Worm (Caenorhabditis elegans) whole organism, young adult: ENCODE results near the gene cnc-1.

Source experiments
- F37B4.10 ChIP-seq: fragments of 200-800 bp; sonication (Bioruptor generic); IDR thresholded peaks from 2 replicates; pipeline ENCODE4 v1.3.6; 2022; ENCODE audit warnings: missing genetic modification characterization, missing compliant biosample characterization
- F55B11.4 ChIP-seq: sonication (generic microtip); optimal IDR thresholded peaks from 2 replicates; lab custom pipeline; 2016; ENCODE audit warnings: missing compliant biosample characterization, missing genetic modification characterization, borderline replicate concordance; ENCODE audit not compliant: insufficient read depth
- attf-6 ChIP-seq: fragments of 200-800 bp; sonication (Bioruptor generic); IDR thresholded peaks from 2 replicates; pipeline ENCODE4 v1.3.6; 2022; ENCODE audit warnings: missing genetic modification reagents, missing genetic modification characterization, missing compliant biosample characterization
- bed-2 ChIP-seq: fragments of 200-800 bp; sonication (Bioruptor generic); IDR thresholded peaks from 2 replicates; pipeline ENCODE4 v1.3.6; 2022; ENCODE audit warnings: missing genetic modification reagents, missing genetic modification characterization, missing compliant biosample characterization
- ceh-27 ChIP-seq: fragments of 200-800 bp; sonication (Bioruptor generic); optimal IDR thresholded peaks from 2 replicates; lab custom pipeline; 2018; ENCODE audit warnings: mild to moderate bottlenecking, missing genetic modification characterization, moderate library complexity, missing compliant biosample characterization
- ceh-40 ChIP-seq: fragments of 200-800 bp; sonication (Bioruptor generic); IDR thresholded peaks from 2 replicates; pipeline ENCODE4 v1.3.6; 2022; ENCODE audit warnings: missing genetic modification characterization, missing compliant biosample characterization
- ceh-58 ChIP-seq: fragments of 200-800 bp; sonication (Bioruptor generic); IDR thresholded peaks from 2 replicates; pipeline ENCODE4 v1.3.6; 2022; ENCODE audit warnings: missing genetic modification characterization, missing compliant biosample characterization
- hmg-20 ChIP-seq: fragments of 200-800 bp; sonication (Bioruptor generic); IDR thresholded peaks from 2 replicates; pipeline ENCODE4 v1.3.6; 2022; ENCODE audit warnings: missing genetic modification reagents, missing genetic modification characterization, missing compliant biosample characterization
- let-526 ChIP-seq: fragments of 200-800 bp; sonication (Bioruptor generic); IDR thresholded peaks from 2 replicates; pipeline ENCODE4 v1.3.6; 2022; ENCODE audit warnings: missing genetic modification reagents, missing genetic modification characterization, missing compliant biosample characterization
- mes-4 ChIP-seq: sonication (generic microtip); optimal IDR thresholded peaks from 2 replicates; lab custom pipeline; 2016; ENCODE audit warnings: missing genotype, missing genetic modification characterization, missing compliant biosample characterization
- rcor-1 ChIP-seq: fragments of 200-800 bp; sonication (Bioruptor generic); IDR thresholded peaks from 2 replicates; pipeline ENCODE4 v1.3.6; 2022; ENCODE audit warnings: missing genetic modification reagents, missing genetic modification characterization, missing compliant biosample characterization
- repo-1 ChIP-seq: sonication (generic microtip); optimal IDR thresholded peaks from 2 replicates; lab custom pipeline; 2017; ENCODE audit warnings: mild to moderate bottlenecking, missing genetic modification characterization, missing compliant biosample characterization
- ztf-28 ChIP-seq: fragments of 200-800 bp; sonication (Bioruptor generic); IDR thresholded peaks from 2 replicates; pipeline ENCODE4 v1.3.6; 2022; ENCODE audit warnings: missing genetic modification reagents, missing genetic modification characterization, missing compliant biosample characterization

DNA sequence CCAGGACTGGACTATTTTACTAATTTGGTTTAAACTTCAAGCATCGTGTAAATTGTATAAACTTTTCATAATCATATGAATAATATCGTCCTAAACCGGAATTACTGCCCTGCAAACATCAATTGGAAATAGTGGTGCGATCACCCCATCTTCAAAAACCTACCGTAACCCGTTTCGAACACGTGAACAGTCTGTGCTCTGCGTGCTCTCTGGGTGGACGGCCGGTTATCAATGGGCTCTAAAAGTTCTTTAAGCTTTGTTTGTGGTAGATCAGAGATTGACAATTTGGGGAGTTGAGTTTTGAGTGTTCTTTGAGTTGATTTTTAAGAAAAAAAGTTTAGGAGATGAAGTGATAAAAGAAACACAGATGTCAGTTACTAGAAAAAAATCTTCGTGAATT is 12.5 kb upstream of the cnc-1 start:
- TF ChIP-seq ceh-27 (GFP tag; lab: Kevin White, UChicago) (no peak), attf-6 (GFP tag; lab: Robert Waterston, UW) (no peak), ceh-58 (no peak), F55B11.4 (tag; lab: Kevin White, UChicago) (no peak), ceh-40 (GFP tag; lab: Robert Waterston, UW) (no peak), rcor-1 (GFP tag; lab: Robert Waterston, UW) (no peak), bed-2 (GFP tag; lab: Robert Waterston, UW) (no peak), hmg-20 (GFP tag; lab: Robert Waterston, UW) (no peak), mes-4 (tag; lab: Kevin White, UChicago) (no peak), ztf-28 (no peak), let-526 (GFP tag; lab: Robert Waterston, UW) (no peak), F37B4.10 (GFP tag; lab: Robert Waterston, UW) (no peak), repo-1 (no peak)
